Worm (Caenorhabditis elegans) whole organism, L1 larva: Measurements from ENCODE around the gene F56D6.14.
A peak's percentile ranks its signal among the peaks of the same experiment; 100 is the strongest.

Experiments used
- C16A3.4 ChIP-seq: fragments of 150-350 bp; optimal IDR thresholded peaks from 2 replicates; lab custom pipeline; 2014; ENCODE audit warnings: missing biosample characterization, missing genetic modification characterization
- F16B12.6 ChIP-seq: fragments of 150-350 bp; optimal IDR thresholded peaks from 2 replicates; lab custom pipeline; 2014; ENCODE audit warnings: missing biosample characterization, missing genetic modification characterization
- blmp-1 ChIP-seq: fragments of 150-350 bp; optimal IDR thresholded peaks from 2 replicates; lab custom pipeline; 2014; ENCODE audit warnings: missing biosample characterization, missing genetic modification characterization
- ceh-82 ChIP-seq, 3 experiments: fragments of 150-350 bp in 1 of 3; sonication (generic microtip) in 2 of 3; optimal IDR thresholded peaks; 2 replicates each; lab custom pipeline; 2014 to 2017; ENCODE audit warnings: missing biosample characterization in 3 of 3, missing genetic modification characterization in 3 of 3
- dpl-1 ChIP-seq, 3 experiments: fragments of 150-350 bp in 2 of 3; sonication (generic microtip) in 1 of 3; optimal IDR thresholded peaks; 2 replicates each; lab custom pipeline; 2014 to 2017; ENCODE audit warnings: missing biosample characterization in 3 of 3, missing genetic modification characterization in 3 of 3, missing genetic modification reagents in 3 of 3
- dsc-1 ChIP-seq: sonication (generic microtip); optimal IDR thresholded peaks from 2 replicates; lab custom pipeline; 2016; ENCODE audit warnings: mild to moderate bottlenecking, missing genetic modification characterization, missing compliant biosample characterization
- efl-1 ChIP-seq, 4 experiments: fragments of 150-350 bp; optimal IDR thresholded peaks in 3 of 4; peaks in 1 of 4; 1 replicate in 1 of 4; 2 replicates in 3 of 4; lab custom pipeline; 2014; ENCODE audit warnings: missing biosample characterization in 2 of 4, missing genetic modification characterization in 2 of 4, missing genetic modification reagents in 2 of 4
- egl-27 ChIP-seq, 2 experiments: fragments of 150-350 bp in 1 of 2; sonication (generic microtip); optimal IDR thresholded peaks; 3 replicates each; lab custom pipeline; 2017 to 2018; ENCODE audit warnings: missing biosample characterization in 2 of 2, missing genetic modification characterization in 2 of 2, missing genetic modification reagents in 2 of 2
- elt-3 ChIP-seq, 6 experiments: fragments of 150-350 bp in 1 of 6; sonication (generic microtip); optimal IDR thresholded peaks; 2 replicates each; lab custom pipeline; 2017 to 2018; ENCODE audit warnings: missing biosample characterization in 6 of 6, missing genetic modification characterization in 6 of 6, inconsistent platforms in 1 of 6
- fkh-4 ChIP-seq: sonication (generic microtip); optimal IDR thresholded peaks from 2 replicates; lab custom pipeline; 2016; ENCODE audit warnings: missing compliant biosample characterization, missing genetic modification characterization, borderline replicate concordance
- fos-1 ChIP-seq: fragments of 150-350 bp; optimal IDR thresholded peaks from 2 replicates; lab custom pipeline; 2014; ENCODE audit warnings: missing biosample characterization, missing genetic modification characterization
- hpl-2 ChIP-seq: fragments of 150-350 bp; optimal IDR thresholded peaks from 2 replicates; lab custom pipeline; 2014; ENCODE audit warnings: missing biosample characterization, missing genetic modification reagents, missing genetic modification characterization
- isw-1 ChIP-seq: fragments of 200-800 bp; sonication (Bioruptor generic); IDR thresholded peaks from 2 replicates; pipeline ENCODE4 v1.3.6; 2022; ENCODE audit warnings: missing genetic modification characterization, missing compliant biosample characterization
- jun-1 ChIP-seq: fragments of 150-350 bp; optimal IDR thresholded peaks from 2 replicates; lab custom pipeline; 2014; ENCODE audit warnings: missing biosample characterization, missing genetic modification reagents, missing genetic modification characterization
- lin-13 ChIP-seq: fragments of 150-350 bp; optimal IDR thresholded peaks from 2 replicates; lab custom pipeline; 2014; ENCODE audit warnings: missing biosample characterization, missing genetic modification reagents, missing genetic modification characterization
- lin-14 ChIP-seq: fragments of 200-800 bp; sonication (Bioruptor generic); optimal IDR thresholded peaks from 2 replicates; lab custom pipeline; 2018; ENCODE audit warnings: mild to moderate bottlenecking, missing genetic modification characterization, moderate library complexity, missing compliant biosample characterization
- lin-35 ChIP-seq, 2 experiments: fragments of 150-350 bp; optimal IDR thresholded peaks; 2 replicates each; lab custom pipeline; 2014; ENCODE audit warnings: missing biosample characterization in 2 of 2, missing genetic modification characterization in 2 of 2, missing genetic modification reagents in 2 of 2
- lir-3 ChIP-seq: sonication (generic microtip); optimal IDR thresholded peaks from 2 replicates; lab custom pipeline; 2016; ENCODE audit warnings: mild to moderate bottlenecking, missing genetic modification characterization, moderate library complexity, missing compliant biosample characterization; ENCODE audit not compliant: poor library complexity
- lsy-2 ChIP-seq, 2 experiments: fragments of 150-350 bp; optimal IDR thresholded peaks; 2 replicates each; lab custom pipeline; 2014; ENCODE audit warnings: missing biosample characterization in 2 of 2, missing genetic modification characterization in 2 of 2
- mab-9 ChIP-seq: fragments of 200-800 bp; sonication (Bioruptor generic); IDR thresholded peaks from 2 replicates; pipeline ENCODE4 v1.3.6; 2022; ENCODE audit warnings: missing genetic modification reagents, missing genetic modification characterization, missing compliant biosample characterization
- mdl-1 ChIP-seq, 2 experiments: fragments of 150-350 bp; optimal IDR thresholded peaks; 2 replicates each; lab custom pipeline; 2014 to 2017; ENCODE audit warnings: missing biosample characterization in 2 of 2, missing genetic modification characterization in 2 of 2, inconsistent platforms in 1 of 2
- mep-1 ChIP-seq: fragments of 150-350 bp; optimal IDR thresholded peaks from 2 replicates; lab custom pipeline; 2014; ENCODE audit warnings: missing biosample characterization, missing genetic modification characterization
- nhr-11 ChIP-seq: fragments of 150-350 bp; optimal IDR thresholded peaks from 2 replicates; lab custom pipeline; 2014; ENCODE audit warnings: missing biosample characterization, missing genetic modification characterization
- nhr-28 ChIP-seq: fragments of 150-350 bp; optimal IDR thresholded peaks from 2 replicates; lab custom pipeline; 2014; ENCODE audit warnings: missing biosample characterization, missing genetic modification characterization
- nhr-47 ChIP-seq: sonication (generic microtip); optimal IDR thresholded peaks from 2 replicates; lab custom pipeline; 2016; ENCODE audit warnings: mild to moderate bottlenecking, missing genetic modification characterization, moderate library complexity, missing compliant biosample characterization
- nhr-84 ChIP-seq: sonication (generic microtip); optimal IDR thresholded peaks from 2 replicates; lab custom pipeline; 2017; ENCODE audit warnings: missing biosample characterization, missing genetic modification characterization
- nhr-85 ChIP-seq: sonication (generic microtip); peaks from one replicate; lab custom pipeline; 2016; ENCODE audit warnings: missing genetic modification characterization, inconsistent platforms, missing compliant biosample characterization
- pax-3 ChIP-seq: fragments of 200-800 bp; sonication (Bioruptor generic); optimal IDR thresholded peaks from 2 replicates; lab custom pipeline; 2018; ENCODE audit warnings: mild to moderate bottlenecking, missing genetic modification characterization, moderate library complexity, missing compliant biosample characterization
- pqm-1 ChIP-seq: sonication (generic microtip); optimal IDR thresholded peaks from 3 replicates; lab custom pipeline; 2017; ENCODE audit warnings: missing biosample characterization, missing genetic modification characterization
- rnt-1 ChIP-seq: sonication (generic microtip); optimal IDR thresholded peaks from 2 replicates; lab custom pipeline; 2016; ENCODE audit warnings: mild to moderate bottlenecking, missing genetic modification characterization, moderate library complexity, missing compliant biosample characterization
- skn-1 ChIP-seq: fragments of 150-350 bp; optimal IDR thresholded peaks from 2 replicates; lab custom pipeline; 2014; ENCODE audit warnings: missing biosample characterization, missing genetic modification characterization
- snu-23 ChIP-seq: sonication (generic microtip); optimal IDR thresholded peaks from 2 replicates; lab custom pipeline; 2016; ENCODE audit warnings: missing genetic modification characterization, missing compliant biosample characterization
- sox-4 ChIP-seq: sonication (generic microtip); optimal IDR thresholded peaks from 2 replicates; lab custom pipeline; 2016; ENCODE audit warnings: missing genetic modification characterization, missing compliant biosample characterization
- sup-37 ChIP-seq: fragments of 200-800 bp; sonication (Bioruptor generic); optimal IDR thresholded peaks from 2 replicates; lab custom pipeline; 2018; ENCODE audit warnings: mild to moderate bottlenecking, missing genetic modification characterization, missing compliant biosample characterization
- unc-98 ChIP-seq: fragments of 200-800 bp; sonication (Bioruptor generic); IDR thresholded peaks from 2 replicates; pipeline ENCODE4 v1.3.6; 2022; ENCODE audit warnings: missing genetic modification characterization, missing compliant biosample characterization
- ztf-11 ChIP-seq, 2 experiments: sonication (generic microtip); optimal IDR thresholded peaks; 2 replicates each; lab custom pipeline; 2016 to 2017; ENCODE audit warnings: missing genetic modification characterization in 2 of 2, missing biosample characterization in 1 of 2, missing compliant biosample characterization in 1 of 2

The F56D6.14 gene

DNA sequence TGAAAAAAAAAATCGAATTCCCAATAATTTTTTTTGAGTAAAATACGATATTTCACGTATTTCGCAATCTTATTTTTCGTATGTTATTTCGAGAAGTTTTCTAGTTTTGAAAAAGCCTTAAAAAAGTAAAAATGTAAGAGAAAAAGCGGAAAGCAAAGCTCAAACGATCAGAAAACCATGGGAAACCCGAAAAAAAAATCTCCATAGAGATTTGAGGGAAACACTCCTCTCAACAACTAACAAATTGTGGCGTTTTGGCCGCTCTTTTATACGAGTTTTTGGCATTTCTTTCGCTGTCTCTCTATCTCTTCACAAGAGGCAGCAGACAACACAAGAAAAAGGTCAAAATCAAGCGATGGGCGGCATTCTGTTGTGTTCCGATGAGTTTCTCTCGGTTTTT lies 43.1 kb upstream of the F56D6.14 start (continued):
- no peak for TF ChIP-seq nhr-28 (tag; lab: Kevin White, UChicago)
- TF ChIP-seq sup-37 (GFP tag; lab: Kevin White, UChicago), result no peak
- TF ChIP-seq snu-23, result peak; percentile 47
- TF ChIP-seq fkh-4 (tag; lab: Kevin White, UChicago), result no peak
- TF ChIP-seq nhr-11 (tag; lab: Kevin White, UChicago), result no peak
- TF ChIP-seq sox-4 (tag; lab: Kevin White, UChicago), result no peak
- peak; percentile 17 to 41 for TF ChIP-seq lin-35 (GFP tag; optimal IDR thresholded peaks at IDR 0.05; lab: Kevin White, UChicago)
- no peak for TF ChIP-seq lir-3 (tag; lab: Kevin White, UChicago)
- TF ChIP-seq nhr-84, result no peak
- TF ChIP-seq, all 84 proteins: peak for 22

ce11 chrIV:3875260-3875659 lies 42.2 kb upstream of the F56D6.14 start:
- no peak for TF ChIP-seq nhr-47 (tag; lab: Kevin White, UChicago)
- peak in 1 of 2 experiments; percentile 38 for TF ChIP-seq lsy-2 (tag; optimal IDR thresholded peaks at IDR 0.05; lab: Kevin White, UChicago)
- TF ChIP-seq efl-1 (optimal IDR thresholded peaks at IDR 0.05; lab: Kevin White, UChicago), result peak; percentile 30 to 33
- TF ChIP-seq efl-1 (GFP tag; optimal IDR thresholded peaks at IDR 0.05 in 1 of 2; lab: Kevin White, UChicago), result peak; percentile 15 to 79
- 0 out of 2 replicates have a peak, but pooled peaks have one; percentile 15 for TF ChIP-seq unc-98 (GFP tag; lab: Robert Waterston, UW)
- TF ChIP-seq hpl-2 (GFP tag; lab: Kevin White, UChicago), result no peak
- no peak for TF ChIP-seq F16B12.6 (tag; lab: Kevin White, UChicago)
- TF ChIP-seq blmp-1 (tag; lab: Kevin White, UChicago), result peak; percentile 14
- TF ChIP-seq mab-9, result 0 out of 2 replicates have a peak, but pooled peaks have one; percentile 26
- peak; percentile 21 for TF ChIP-seq skn-1 (tag; lab: Kevin White, UChicago)
- peak; percentile 5 to 16 for TF ChIP-seq lin-35 (GFP tag; optimal IDR thresholded peaks at IDR 0.05; lab: Kevin White, UChicago)
- peak in 5 of 6 experiments; percentile 9 to 57 (median 22) for TF ChIP-seq elt-3 (tag; optimal IDR thresholded peaks at IDR 0.05; lab: Kevin White, UChicago)
- peak; percentile 9 for TF ChIP-seq mep-1 (tag; lab: Kevin White, UChicago)
- peak in 1 of 2 experiments; percentile 39 for TF ChIP-seq mdl-1 (tag; optimal IDR thresholded peaks at IDR 0.05; lab: Kevin White, UChicago)
- TF ChIP-seq lin-14, result peak; percentile 79
- peak; percentile 70 for TF ChIP-seq jun-1 (tag; lab: Kevin White, UChicago)
- TF ChIP-seq fos-1 (tag; lab: Kevin White, UChicago), result peak; percentile 74
- TF ChIP-seq pqm-1 (tag; lab: Kevin White, UChicago), result no peak
- peak; percentile 76 for TF ChIP-seq nhr-85 (tag; lab: Kevin White, UChicago)
- peak; percentile 29 for TF ChIP-seq C16A3.4 (tag; lab: Kevin White, UChicago)
- peak in 2 of 3 experiments; percentile 15 to 25 for TF ChIP-seq dpl-1 (GFP tag; optimal IDR thresholded peaks at IDR 0.05; lab: Kevin White, UChicago)
- peak in 2 of 3 experiments; percentile 15 to 42 for TF ChIP-seq ceh-82 (tag; optimal IDR thresholded peaks at IDR 0.05; lab: Kevin White, UChicago)
- TF ChIP-seq rnt-1, result peak; percentile 39
- TF ChIP-seq isw-1 (GFP tag; lab: Robert Waterston, UW), result no peak
- TF ChIP-seq dsc-1 (tag; lab: Kevin White, UChicago), result peak; percentile 41

ce11 chrIV:3876955-3877354 lies 40.5 kb upstream of the F56D6.14 start:
- TF ChIP-seq egl-27 (tag; optimal IDR thresholded peaks at IDR 0.05; lab: Kevin White, UChicago) (no peak), ztf-11 (tag; optimal IDR thresholded peaks at IDR 0.05; lab: Kevin White, UChicago) (no peak), pqm-1 (tag; lab: Kevin White, UChicago) (no peak), lin-13 (GFP tag; lab: Kevin White, UChicago) (no peak), dpl-1 (GFP tag; optimal IDR thresholded peaks at IDR 0.05; lab: Kevin White, UChicago) (no peak), pax-3 (tag; lab: Kevin White, UChicago) (no peak)
